Fruit fly (Drosophila melanogaster): ENCODE measurements around the gene pigeon.
A peak's percentile ranks its signal among the peaks of the same experiment; 100 is the strongest.

pigeon gene

DNA sequence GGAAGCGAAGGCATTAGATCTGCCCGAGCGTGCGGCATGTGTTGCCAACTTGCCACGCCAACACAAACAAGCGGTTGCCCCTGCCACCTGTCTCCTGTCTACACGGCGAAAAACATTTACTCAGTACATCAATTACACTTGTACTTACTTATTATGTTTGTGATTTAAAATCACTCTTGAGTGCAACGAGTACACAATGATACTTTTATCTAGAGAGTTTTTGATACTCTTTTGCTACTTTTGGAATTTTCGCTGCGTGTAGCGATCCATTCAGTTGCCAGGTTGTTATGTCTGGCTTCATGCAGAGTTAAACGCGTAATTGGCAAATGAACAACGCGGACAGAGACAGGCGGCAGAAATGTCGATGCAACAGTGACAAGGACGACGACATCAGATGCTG lies 7.9 kb downstream of the pigeon start (continued):
- no peak for TF ChIP-seq chinmo (GFP tag; IDR thresholded peaks at IDR 0.05; ENCODE audit: partially characterized antibody)
- peak; percentile 26 for TF ChIP-seq dmrt11E (tag; optimal IDR thresholded peaks at IDR 0.05)
- peak; percentile 41; the same call in 1 of the 2 replicates for TF ChIP-seq vvl (GFP tag; IDR thresholded peaks at IDR 0.05)
- no peak for TF ChIP-seq Doc2 (GFP tag; IDR thresholded peaks at IDR 0.05)
- no peak for TF ChIP-seq PHDP (tag; optimal IDR thresholded peaks at IDR 0.05)
- no peak for TF ChIP-seq Taf1 (GFP tag; IDR thresholded peaks at IDR 0.05)
- no peak for TF ChIP-seq pum (GFP tag; optimal IDR thresholded peaks at IDR 0.05)
- TF ChIP-seq Mrtf (GFP tag; IDR thresholded peaks at IDR 0.05): no peak
- no peak for TF ChIP-seq peb (GFP tag; IDR thresholded peaks at IDR 0.05)
- no peak for TF ChIP-seq ttk (GFP tag; IDR thresholded peaks at IDR 0.05)
- TF ChIP-seq CG34422 (GFP tag; IDR thresholded peaks at IDR 0.05): no peak
- TF ChIP-seq mirr (GFP tag; optimal IDR thresholded peaks at IDR 0.05): no peak
- no peak for TF ChIP-seq vfl (GFP tag; optimal IDR thresholded peaks at IDR 0.05)
- TF ChIP-seq Lhr (GFP tag; optimal IDR thresholded peaks at IDR 0.05): no peak
- no peak for TF ChIP-seq Side (GFP tag; optimal IDR thresholded peaks at IDR 0.05)
- TF ChIP-seq CG8944 (GFP tag; optimal IDR thresholded peaks at IDR 0.05): no peak
- TF ChIP-seq Ssrp (tag; optimal IDR thresholded peaks at IDR 0.05): peak; percentile 10
- TF ChIP-seq unc-4 (GFP tag; IDR thresholded peaks at IDR 0.05; ENCODE audit: partially characterized antibody): no peak
- no peak for TF ChIP-seq Lim3 (GFP tag; IDR thresholded peaks at IDR 0.05)
- peak; percentile 23; the same call in 1 of the 2 replicates for TF ChIP-seq sisA (GFP tag; IDR thresholded peaks at IDR 0.05)
- TF ChIP-seq disco-r (GFP tag; optimal IDR thresholded peaks at IDR 0.05): no peak
- peak; percentile 75 for TF ChIP-seq Med (GFP tag)
- no peak for TF ChIP-seq CG6654 (GFP tag; optimal IDR thresholded peaks at IDR 0.05)
- no peak for TF ChIP-seq CG5180 (GFP tag; optimal IDR thresholded peaks at IDR 0.05)
- peak; percentile 8 for TF ChIP-seq dmrt99B (tag; optimal IDR thresholded peaks at IDR 0.05)
- no peak for TF ChIP-seq Neu2 (GFP tag; optimal IDR thresholded peaks at IDR 0.05; ENCODE audit: borderline replicate concordance)
- TF ChIP-seq CG9437 (GFP tag; optimal IDR thresholded peaks at IDR 0.05): no peak

DNA sequence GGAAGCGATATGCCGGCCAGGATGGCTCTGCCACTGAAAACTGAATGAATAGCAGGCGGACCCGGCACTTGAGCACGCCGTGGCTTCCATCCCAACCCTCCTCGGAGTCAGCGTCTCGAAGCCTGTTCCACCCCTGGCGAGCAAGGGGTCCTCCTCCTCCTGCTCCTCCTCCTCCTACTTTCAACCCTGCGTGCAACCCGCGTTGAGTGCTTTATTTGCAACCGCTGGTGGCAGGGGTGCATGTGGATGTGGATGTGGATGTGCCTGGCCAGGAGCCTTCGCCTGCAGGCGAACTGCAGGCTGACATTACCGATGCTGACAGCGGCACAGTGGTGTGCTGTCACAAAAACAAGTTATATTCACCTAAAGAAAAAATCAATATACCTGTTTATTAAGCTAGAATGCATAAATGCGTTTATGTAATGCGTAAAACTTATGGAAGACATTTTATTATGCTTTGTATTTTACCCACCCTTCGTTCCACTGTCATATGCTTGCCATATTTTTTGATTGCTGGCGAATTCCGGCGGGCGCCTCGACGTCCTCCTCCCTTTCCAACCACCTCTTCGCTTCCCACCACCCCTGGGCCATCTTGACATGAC lies 10.7 kb downstream of the pigeon start:
- TF ChIP-seq CG1529 (GFP tag; optimal IDR thresholded peaks at IDR 0.05) (peak; percentile 37), CG3847 (GFP tag; IDR thresholded peaks at IDR 0.05) (0 out of 2 replicates have a peak, but pooled peaks have one; percentile 27), sisA (GFP tag; IDR thresholded peaks at IDR 0.05) (peak; percentile 56), NFAT (GFP tag; IDR thresholded peaks at IDR 0.05) (0 out of 2 replicates have a peak, but pooled peaks have one; percentile 36), Rfx (GFP tag; IDR thresholded peaks at IDR 0.05) (0 out of 2 replicates have a peak, but pooled peaks have one; percentile 10), CG4328 (GFP tag; optimal IDR thresholded peaks at IDR 0.05) (no peak), org-1 (GFP tag; optimal IDR thresholded peaks at IDR 0.05) (peak; percentile 21), pb (GFP tag; optimal IDR thresholded peaks at IDR 0.05) (peak; percentile 42), CHES-1-like (GFP tag; optimal IDR thresholded peaks at IDR 0.05) (no peak), CG14667 (GFP tag; IDR thresholded peaks at IDR 0.05) (peak; percentile 42), bsh (GFP tag; optimal IDR thresholded peaks at IDR 0.05) (peak; percentile 47 to 80), CrebB (tag; optimal IDR thresholded peaks at IDR 0.05) (no peak), CG3281 (GFP tag; optimal IDR thresholded peaks at IDR 0.05) (peak; percentile 1), CoRest (tag; optimal IDR thresholded peaks at IDR 0.05) (peak; percentile 50), bcd (GFP tag; optimal IDR thresholded peaks at IDR 0.05) (peak; percentile 32), CG12391 (tag; optimal IDR thresholded peaks at IDR 0.05) (peak; percentile 71), NC2β (GFP tag; optimal IDR thresholded peaks at IDR 0.05) (peak; percentile 52), en (GFP tag; optimal IDR thresholded peaks at IDR 0.05) (peak; percentile 25), cas (GFP tag; IDR thresholded peaks at IDR 0.05) (peak; percentile 29; the same call in 1 of the 2 replicates), gsb (GFP tag; IDR thresholded peaks at IDR 0.05) (peak; percentile 10; the same call in 1 of the 2 replicates), cwo (GFP tag; optimal IDR thresholded peaks at IDR 0.05) (peak; percentile 15), CG15696 (tag; optimal IDR thresholded peaks at IDR 0.05) (peak; percentile 66), abd-A (tag; optimal IDR thresholded peaks at IDR 0.05) (no peak), CG16813 (GFP tag; IDR thresholded peaks at IDR 0.05; ENCODE audit: partially characterized antibody) (no peak), CG12219 (GFP tag; optimal IDR thresholded peaks at IDR 0.05) (peak; percentile 66)
